Fruit fly (Drosophila melanogaster): ENCODE results near the gene Or85a.

Or85a gene

DNA sequence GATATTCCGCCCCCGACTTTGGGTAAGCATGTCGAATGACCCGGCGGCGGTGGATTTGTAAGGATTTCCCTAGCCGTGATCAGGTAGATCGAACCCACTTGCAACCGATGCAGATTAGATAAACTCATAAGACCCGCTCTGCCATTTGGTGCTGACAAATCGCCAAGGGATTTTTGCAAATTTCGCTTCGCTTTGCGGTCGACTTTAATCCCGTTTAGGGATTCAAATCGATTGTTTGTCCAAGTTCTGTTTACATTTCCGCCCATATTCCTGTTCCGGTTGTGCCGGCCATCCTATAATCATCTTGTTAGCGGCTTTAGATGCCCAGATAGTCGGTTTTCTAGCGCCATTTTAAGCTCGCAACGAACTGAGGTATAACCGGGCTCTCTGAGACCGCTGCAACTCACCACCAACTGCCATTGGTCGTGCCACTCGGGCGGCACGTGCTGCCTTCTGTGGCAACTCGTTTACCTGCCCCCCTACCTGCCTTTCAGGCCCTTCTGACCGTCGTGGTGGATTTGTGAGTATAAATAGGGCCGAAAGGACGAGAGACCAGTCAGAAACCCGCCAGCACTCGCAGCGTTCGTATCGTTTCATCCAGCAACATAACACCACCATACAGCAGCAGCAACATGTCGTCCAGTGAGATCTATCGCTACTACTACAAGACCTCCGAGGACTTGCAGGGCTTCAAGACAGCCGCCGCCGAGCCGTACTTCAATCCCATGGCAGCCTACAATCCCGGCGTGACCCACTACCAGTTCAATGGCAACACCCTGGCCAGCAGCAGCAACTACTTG is 43.9 kb upstream of the Or85a start, which contains the start of gene ato:
Gene ato (plus strand): TSS at position 559 of the 800 bp plus-strand sequence.
- TF ChIP-seq Vsx2 (GFP tag; optimal IDR thresholded peaks at IDR 0.05; ENCODE audit: partially characterized antibody) (peak; percentile 60), psq (GFP tag; optimal IDR thresholded peaks at IDR 0.05) (no peak)

DNA sequence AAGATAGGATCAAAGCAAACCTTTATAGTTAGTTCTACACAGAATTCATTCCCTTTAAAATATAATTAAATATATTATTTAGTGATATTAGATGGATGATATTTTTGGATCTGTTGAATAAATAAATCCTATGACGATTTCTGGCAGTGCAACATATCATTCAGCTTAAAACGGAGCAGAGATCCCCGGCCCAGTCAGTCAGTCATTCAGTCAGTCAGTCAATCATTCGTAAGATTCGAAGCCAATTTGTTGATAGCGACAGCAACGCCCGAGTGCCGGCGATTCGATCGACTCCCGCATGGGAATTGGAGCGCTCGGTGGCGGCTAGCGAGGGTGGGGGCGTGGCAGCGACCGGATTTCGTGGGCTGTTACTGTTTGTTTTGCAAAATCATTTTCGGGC is 41.6 kb upstream of the Or85a start:
- TF ChIP-seq h (GFP tag; optimal IDR thresholded peaks at IDR 0.05) = no peak
- no peak for TF ChIP-seq Mio (GFP tag; optimal IDR thresholded peaks at IDR 0.05)
- TF ChIP-seq Dif (GFP tag; optimal IDR thresholded peaks at IDR 0.05; ENCODE audit: partially characterized antibody) = peak; percentile 20
- TF ChIP-seq Vsx2 (GFP tag; optimal IDR thresholded peaks at IDR 0.05; ENCODE audit: partially characterized antibody) = no peak
- TF ChIP-seq Jra (GFP tag; optimal IDR thresholded peaks at IDR 0.05) = no peak
- peak; percentile 19 for TF ChIP-seq Sp1 (GFP tag; optimal IDR thresholded peaks at IDR 0.05)
- no peak for TF ChIP-seq Hr78 (GFP tag; optimal IDR thresholded peaks at IDR 0.05)
- no peak for TF ChIP-seq sv (GFP tag; optimal IDR thresholded peaks at IDR 0.05)
- TF ChIP-seq OdsH (GFP tag; optimal IDR thresholded peaks at IDR 0.05) = no peak
- TF ChIP-seq tai (GFP tag; optimal IDR thresholded peaks at IDR 0.05) = no peak
- TF ChIP-seq woc (GFP tag; optimal IDR thresholded peaks at IDR 0.05) = no peak
- no peak for TF ChIP-seq Abd-B (GFP tag; optimal IDR thresholded peaks at IDR 0.05)
- TF ChIP-seq psq (GFP tag; optimal IDR thresholded peaks at IDR 0.05) = no peak
- TF ChIP-seq dmrt93B (GFP tag; optimal IDR thresholded peaks at IDR 0.05) = no peak
- TF ChIP-seq foxo (GFP tag; optimal IDR thresholded peaks at IDR 0.05) = peak in 1 of 2 experiments; percentile 22
- TF ChIP-seq jim (GFP tag; optimal IDR thresholded peaks at IDR 0.05) = no peak
- no peak for TF ChIP-seq pan (optimal IDR thresholded peaks at IDR 0.05)
- no peak for TF ChIP-seq lola (GFP tag; optimal IDR thresholded peaks at IDR 0.05)
- no peak for TF ChIP-seq Rel (GFP tag; optimal IDR thresholded peaks at IDR 0.05)
- peak; percentile 38 for TF ChIP-seq Rel (tag; optimal IDR thresholded peaks at IDR 0.05)
- TF ChIP-seq HLH106 (tag; optimal IDR thresholded peaks at IDR 0.05) = peak; percentile 43
- TF ChIP-seq Myc (optimal IDR thresholded peaks at IDR 0.05) = no peak
- TF ChIP-seq Hr83 (GFP tag; optimal IDR thresholded peaks at IDR 0.05; ENCODE audit: poor library complexity, severe bottlenecking) = no peak
- no peak for TF ChIP-seq usp (GFP tag; optimal IDR thresholded peaks at IDR 0.05)
- no peak for TF ChIP-seq brk (GFP tag; optimal IDR thresholded peaks at IDR 0.05)
- no peak for TF ChIP-seq CrebA (GFP tag; optimal IDR thresholded peaks at IDR 0.05; ENCODE audit: borderline replicate concordance)

DNA sequence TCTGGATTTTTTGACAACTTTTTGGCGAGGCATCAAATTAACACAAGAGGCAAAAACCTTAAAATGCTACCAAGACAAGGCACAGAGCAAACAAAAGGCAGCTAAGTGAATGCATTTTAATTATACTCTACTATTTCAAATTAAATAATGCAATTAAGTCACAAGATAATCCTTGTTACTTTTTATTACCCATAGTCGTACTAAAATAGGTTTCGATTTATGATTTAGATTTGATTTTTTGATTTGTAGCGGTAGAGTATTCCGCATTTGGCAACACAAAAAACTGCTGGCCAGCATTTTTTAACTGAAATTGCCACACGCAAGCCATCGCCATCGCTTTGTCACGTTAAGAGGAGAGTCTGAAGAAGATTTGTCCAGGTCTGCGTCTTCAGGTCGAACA is 38.8 kb upstream of the Or85a start:
- TF ChIP-seq Jra (GFP tag; optimal IDR thresholded peaks at IDR 0.05) (no peak), dl (GFP tag; optimal IDR thresholded peaks at IDR 0.05; ENCODE audit: insufficient read depth in 1 of 2, partially characterized antibody in 2 of 2) (no peak), CG9705 (GFP tag; optimal IDR thresholded peaks at IDR 0.05) (no peak), psq (GFP tag; optimal IDR thresholded peaks at IDR 0.05) (peak; percentile 4), CrebA (GFP tag; optimal IDR thresholded peaks at IDR 0.05; ENCODE audit: borderline replicate concordance) (no peak), Mio (GFP tag; optimal IDR thresholded peaks at IDR 0.05) (no peak), Rel (GFP tag; optimal IDR thresholded peaks at IDR 0.05) (no peak), Rel (tag; optimal IDR thresholded peaks at IDR 0.05) (no peak), rgr (GFP tag; optimal IDR thresholded peaks at IDR 0.05) (peak; percentile 46), Dif (GFP tag; optimal IDR thresholded peaks at IDR 0.05; ENCODE audit: partially characterized antibody) (no peak), Myc (optimal IDR thresholded peaks at IDR 0.05) (no peak), ey (GFP tag; optimal IDR thresholded peaks at IDR 0.05) (peak; percentile 48), Hr83 (GFP tag; optimal IDR thresholded peaks at IDR 0.05; ENCODE audit: poor library complexity, severe bottlenecking) (no peak), dmrt93B (GFP tag; optimal IDR thresholded peaks at IDR 0.05) (no peak), foxo (GFP tag; optimal IDR thresholded peaks at IDR 0.05) (peak in 1 of 2 experiments; percentile 38), h (GFP tag; optimal IDR thresholded peaks at IDR 0.05) (peak; percentile 51), brk (GFP tag; optimal IDR thresholded peaks at IDR 0.05) (no peak), woc (GFP tag; optimal IDR thresholded peaks at IDR 0.05) (peak; percentile 44), Hr78 (GFP tag; optimal IDR thresholded peaks at IDR 0.05) (no peak), jim (GFP tag; optimal IDR thresholded peaks at IDR 0.05) (no peak), usp (GFP tag; optimal IDR thresholded peaks at IDR 0.05) (no peak), Sp1 (GFP tag; optimal IDR thresholded peaks at IDR 0.05) (peak; percentile 44), dsf (GFP tag; optimal IDR thresholded peaks at IDR 0.05; ENCODE audit: borderline replicate concordance) (no peak), CG32264 (GFP tag; optimal IDR thresholded peaks at IDR 0.05) (no peak), Vsx2 (GFP tag; optimal IDR thresholded peaks at IDR 0.05; ENCODE audit: partially characterized antibody) (no peak), HLH106 (tag; optimal IDR thresholded peaks at IDR 0.05) (peak; percentile 51), fru (GFP tag; optimal IDR thresholded peaks at IDR 0.05) (peak; percentile 39), N (GFP tag; optimal IDR thresholded peaks at IDR 0.05) (no peak), Hnf4 (GFP tag; optimal IDR thresholded peaks at IDR 0.05) (no peak), Dfd (GFP tag; optimal IDR thresholded peaks at IDR 0.05) (no peak), br (GFP tag; optimal IDR thresholded peaks at IDR 0.05) (peak; percentile 24), pan (optimal IDR thresholded peaks at IDR 0.05) (no peak), lola (GFP tag; optimal IDR thresholded peaks at IDR 0.05) (no peak), sv (GFP tag; optimal IDR thresholded peaks at IDR 0.05) (no peak), GATAd (GFP tag; optimal IDR thresholded peaks at IDR 0.05) (no peak), sage (GFP tag; optimal IDR thresholded peaks at IDR 0.05) (no peak), OdsH (GFP tag; optimal IDR thresholded peaks at IDR 0.05) (peak; percentile 27), Abd-B (GFP tag; optimal IDR thresholded peaks at IDR 0.05) (no peak), tai (GFP tag; optimal IDR thresholded peaks at IDR 0.05) (no peak)
